Worm (Caenorhabditis elegans): ENCODE data around the gene C55A6.11.

DNA sequence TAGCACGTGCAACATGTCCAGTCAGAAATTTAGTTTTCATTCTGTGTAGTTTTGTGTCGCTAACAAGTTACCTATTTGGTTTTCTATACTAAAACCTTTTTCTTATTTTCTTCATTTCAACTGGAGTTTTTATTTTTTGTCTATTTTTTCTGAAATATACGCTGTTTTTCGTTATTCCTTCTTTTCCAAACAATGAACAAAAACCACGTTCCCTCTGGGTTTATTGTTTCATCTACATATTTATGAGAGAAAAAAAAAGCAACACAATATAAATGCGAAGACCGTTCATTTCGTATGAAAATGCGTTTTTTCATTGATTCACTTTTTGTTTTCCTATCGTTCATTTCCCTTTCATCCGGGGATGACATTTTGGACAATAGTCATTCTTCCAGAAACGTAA is 40.9 kb upstream of the C55A6.11 start, which contains the start of gene T11F9.22:
- no peak for TF ChIP-seq lsy-2 (tag; optimal IDR thresholded peaks at IDR 0.05)
- no peak for TF ChIP-seq sptf-1 (tag; optimal IDR thresholded peaks at IDR 0.05)
- TF ChIP-seq nhr-12 (tag; optimal IDR thresholded peaks at IDR 0.05), result no peak
- no peak for TF ChIP-seq nhr-237 (tag; optimal IDR thresholded peaks at IDR 0.05)
- no peak for TF ChIP-seq snpc-4 (tag; optimal IDR thresholded peaks at IDR 0.05)
